Worm (Caenorhabditis elegans) whole organism, early embryonic: ENCODE measurements around the gene Y4C6A.4.
"Not testable (repeated sequence)": the region's sequence is repeated elsewhere in the genome, so short reads cannot be mapped to it uniquely, and the experiment has no call there.

ENCODE experiments used
- ama-1 ChIP-seq: fragments of 150-350 bp; optimal IDR thresholded peaks from 2 replicates; lab custom pipeline; 2014
- scrt-1 ChIP-seq: fragments of 200-800 bp; sonication (Bioruptor generic); IDR thresholded peaks from 2 replicates; pipeline ENCODE4 v1.3.6; 2022; ENCODE audit warnings: missing genetic modification characterization, missing compliant biosample characterization
- tbx-37 ChIP-seq: fragments of 200-800 bp; sonication (Bioruptor generic); conservative IDR thresholded peaks from 2 replicates; pipeline ENCODE4 v1.3.6; 2022; ENCODE audit warnings: missing genetic modification reagents, missing genetic modification characterization, missing compliant biosample characterization

- not testable (repeated sequence) for TF ChIP-seq ama-1 (lab: Kevin White, UChicago); tbx-37 (GFP tag; lab: Robert Waterston, UW); scrt-1
Observed at ce11 chrIV:5455999-5456398, 3.2 kb downstream of the Y4C6A.4 start, which contains the start of gene Y4C6A.3.
